4 fruit fly cellular contexts compared by ENCODE assay signal in genomic region chr3L:3514020-3514419, dm6.
A peak's percentile ranks its signal among the peaks of the same experiment; 100 is the strongest.
TF ChIP-seq lines count a peak whose summit lies in the region.

No protein-coding gene starts in this region.

- TF ChIP-seq CTCF in whole organism, embryonic (GFP tag; optimal IDR thresholded peaks at IDR 0.05; lab: Kevin White, UChicago) = no peak

TF ChIP-seq in whole organism, embryonic, 481 proteins besides CTCF, POLR2A, EP300 and RAD21:
- TF ChIP-seq seq (GFP tag; IDR thresholded peaks at IDR 0.05; lab: Robert Waterston, UW) (no peak), bsh (GFP tag; optimal IDR thresholded peaks at IDR 0.05; lab: Kevin White, UChicago) (peak in 1 of 2 experiments; percentile 29), corto (GFP tag; optimal IDR thresholded peaks at IDR 0.05; lab: Kevin White, UChicago) (peak; percentile 9), nom (GFP tag; optimal IDR thresholded peaks at IDR 0.05; lab: Kevin White, UChicago) (peak; percentile 17), lbe (GFP tag; optimal IDR thresholded peaks at IDR 0.05; lab: Kevin White, UChicago) (peak; percentile 77)

TF ChIP-seq in whole organism, prepupa, 60 proteins besides CTCF, POLR2A, EP300 and RAD21 (continues in another document):
- TF ChIP-seq fd85E (GFP tag; optimal IDR thresholded peaks at IDR 0.05; lab: Kevin White, UChicago) (no peak), CG8632 (GFP tag; optimal IDR thresholded peaks at IDR 0.05; lab: Kevin White, UChicago) (peak; percentile 51), Gug (GFP tag; IDR thresholded peaks at IDR 0.05; lab: Robert Waterston, UW) (no peak), CG3032 (tag; optimal IDR thresholded peaks at IDR 0.05; lab: Kevin White, UChicago) (peak; percentile 68), CG15336 (GFP tag; IDR thresholded peaks at IDR 0.05; lab: Robert Waterston, UW) (0 out of 2 replicates have a peak, but pooled peaks have one; percentile 19), spab (GFP tag; optimal IDR thresholded peaks at IDR 0.05; lab: Kevin White, UChicago) (peak; percentile 70), acj6 (GFP tag; optimal IDR thresholded peaks at IDR 0.05; lab: Kevin White, UChicago) (peak; percentile 66), OdsH (GFP tag; optimal IDR thresholded peaks at IDR 0.05; lab: Kevin White, UChicago) (peak; percentile 59), eg (GFP tag; IDR thresholded peaks at IDR 0.05; lab: Robert Waterston, UW) (no peak), CG6854 (GFP tag; optimal IDR thresholded peaks at IDR 0.05; lab: Kevin White, UChicago) (peak; percentile 68), Blimp-1 (GFP tag; optimal IDR thresholded peaks at IDR 0.05; lab: Kevin White, UChicago) (peak; percentile 57), CG11902 (GFP tag; optimal IDR thresholded peaks at IDR 0.05; lab: Kevin White, UChicago) (peak; percentile 53), CG6808 (GFP tag; optimal IDR thresholded peaks at IDR 0.05; lab: Kevin White, UChicago) (peak; percentile 68), CG8119 (GFP tag; IDR thresholded peaks at IDR 0.05; lab: Robert Waterston, UW) (no peak), CG31627 (GFP tag; optimal IDR thresholded peaks at IDR 0.05; lab: Kevin White, UChicago) (peak; percentile 81), CG10631 (GFP tag; optimal IDR thresholded peaks at IDR 0.05; lab: Kevin White, UChicago) (peak; percentile 67), CG4318 (GFP tag; optimal IDR thresholded peaks at IDR 0.05; lab: Kevin White, UChicago) (no peak), CG9139 (GFP tag; optimal IDR thresholded peaks at IDR 0.05; lab: Kevin White, UChicago) (no peak), Smox (GFP tag; optimal IDR thresholded peaks at IDR 0.05; lab: Kevin White, UChicago) (peak; percentile 83), Ets96B (tag; optimal IDR thresholded peaks at IDR 0.05; lab: Kevin White, UChicago) (peak; percentile 73), Sox15 (GFP tag; optimal IDR thresholded peaks at IDR 0.05; lab: Kevin White, UChicago) (peak; percentile 40), Eip93F (GFP tag; optimal IDR thresholded peaks at IDR 0.05; lab: Kevin White, UChicago) (peak; percentile 81), cyc (GFP tag; optimal IDR thresholded peaks at IDR 0.05; lab: Kevin White, UChicago) (peak; percentile 81), CG34406 (GFP tag; optimal IDR thresholded peaks at IDR 0.05; lab: Kevin White, UChicago) (peak; percentile 61), Hr4 (GFP tag; optimal IDR thresholded peaks at IDR 0.05; lab: Kevin White, UChicago) (no peak), Hr39 (GFP tag; optimal IDR thresholded peaks at IDR 0.05; lab: Kevin White, UChicago) (peak; percentile 85), CG7368 (GFP tag; optimal IDR thresholded peaks at IDR 0.05; lab: Kevin White, UChicago) (no peak), Ets21C (GFP tag; optimal IDR thresholded peaks at IDR 0.05; lab: Kevin White, UChicago) (peak; percentile 80), fkh (GFP tag; optimal IDR thresholded peaks at IDR 0.05; lab: Kevin White, UChicago) (no peak)

TF ChIP-seq in whole organism, pupa, 21 proteins besides CTCF, POLR2A, EP300 and RAD21:
- TF ChIP-seq CG32121 (GFP tag; IDR thresholded peaks at IDR 0.05; lab: Robert Waterston, UW) = no peak
- peak; percentile 85 for TF ChIP-seq EcR (GFP tag; optimal IDR thresholded peaks at IDR 0.05; lab: Kevin White, UChicago)
- no peak for TF ChIP-seq CG12605 (GFP tag; IDR thresholded peaks at IDR 0.05; lab: Robert Waterston, UW)
- peak; percentile 76 for TF ChIP-seq CG9948 (tag; optimal IDR thresholded peaks at IDR 0.05; lab: Kevin White, UChicago)
- peak; percentile 51 for TF ChIP-seq Pif1A (GFP tag; optimal IDR thresholded peaks at IDR 0.05; lab: Kevin White, UChicago)
- peak; percentile 44 for TF ChIP-seq Pif1B (GFP tag; optimal IDR thresholded peaks at IDR 0.05; lab: Kevin White, UChicago)
- peak; percentile 28 for TF ChIP-seq CG8301 (tag; optimal IDR thresholded peaks at IDR 0.05; lab: Kevin White, UChicago)
- TF ChIP-seq fd96Ca (GFP tag; IDR thresholded peaks at IDR 0.05; lab: Robert Waterston, UW) = no peak
- TF ChIP-seq CG34367 (tag; optimal IDR thresholded peaks at IDR 0.05; lab: Kevin White, UChicago) = peak; percentile 65
- peak; percentile 4 for TF ChIP-seq CG13204 (GFP tag; optimal IDR thresholded peaks at IDR 0.05; lab: Kevin White, UChicago)
- peak; percentile 74 for TF ChIP-seq CG8159 (tag; optimal IDR thresholded peaks at IDR 0.05; lab: Kevin White, UChicago)
- peak; percentile 74 for TF ChIP-seq CG17806 (tag; optimal IDR thresholded peaks at IDR 0.05; lab: Kevin White, UChicago)
- peak; percentile 44 for TF ChIP-seq gl (tag; optimal IDR thresholded peaks at IDR 0.05; lab: Kevin White, UChicago)
- 0 out of 3 replicates have a peak, but pooled peaks have one; percentile 28 for TF ChIP-seq CG4496 (GFP tag; IDR thresholded peaks at IDR 0.05; lab: Robert Waterston, UW)
- TF ChIP-seq CG15710 (tag; optimal IDR thresholded peaks at IDR 0.05; lab: Kevin White, UChicago) = peak; percentile 69
- TF ChIP-seq CG14655 (GFP tag; optimal IDR thresholded peaks at IDR 0.05; lab: Kevin White, UChicago) = peak; percentile 51
- TF ChIP-seq Snoo (tag; optimal IDR thresholded peaks at IDR 0.05; lab: Kevin White, UChicago) = peak; percentile 79
- no peak for TF ChIP-seq CG10348 (GFP tag; IDR thresholded peaks at IDR 0.05; lab: Robert Waterston, UW)
- no peak for TF ChIP-seq rn (GFP tag; IDR thresholded peaks at IDR 0.05; lab: Robert Waterston, UW)
- TF ChIP-seq D1 (tag; optimal IDR thresholded peaks at IDR 0.05; lab: Kevin White, UChicago) = peak; percentile 50
- no peak for TF ChIP-seq Ets98B (GFP tag; IDR thresholded peaks at IDR 0.05; lab: Robert Waterston, UW)

TF ChIP-seq in whole organism, wandering third instar larva, 38 proteins besides CTCF, POLR2A, EP300 and RAD21:
- no peak for TF ChIP-seq pan (optimal IDR thresholded peaks at IDR 0.05; lab: Kevin White, UChicago)
- peak; percentile 73 for TF ChIP-seq br (GFP tag; optimal IDR thresholded peaks at IDR 0.05; lab: Kevin White, UChicago)
- no peak for TF ChIP-seq Vsx2 (GFP tag; optimal IDR thresholded peaks at IDR 0.05; lab: Kevin White, UChicago; ENCODE audit: partially characterized antibody)
- no peak for TF ChIP-seq Jra (GFP tag; optimal IDR thresholded peaks at IDR 0.05; lab: Kevin White, UChicago)
- TF ChIP-seq dmrt93B (GFP tag; optimal IDR thresholded peaks at IDR 0.05; lab: Kevin White, UChicago) = peak; percentile 65
- no peak for TF ChIP-seq dl (GFP tag; optimal IDR thresholded peaks at IDR 0.05; lab: Kevin White, UChicago; ENCODE audit: insufficient read depth in 1 of 2, partially characterized antibody in 2 of 2)
- TF ChIP-seq ey (GFP tag; optimal IDR thresholded peaks at IDR 0.05; lab: Kevin White, UChicago) = peak; percentile 78
- TF ChIP-seq CrebA (GFP tag; optimal IDR thresholded peaks at IDR 0.05; lab: Kevin White, UChicago; ENCODE audit: borderline replicate concordance) = peak; percentile 62
- TF ChIP-seq CG32264 (GFP tag; optimal IDR thresholded peaks at IDR 0.05; lab: Kevin White, UChicago) = peak; percentile 46
- peak; percentile 87 for TF ChIP-seq h (GFP tag; optimal IDR thresholded peaks at IDR 0.05; lab: Kevin White, UChicago)
- peak; percentile 78 for TF ChIP-seq OdsH (GFP tag; optimal IDR thresholded peaks at IDR 0.05; lab: Kevin White, UChicago)
- peak in 1 of 2 experiments; percentile 77 for TF ChIP-seq foxo (GFP tag; optimal IDR thresholded peaks at IDR 0.05; lab: Kevin White, UChicago)
- TF ChIP-seq CG9705 (GFP tag; optimal IDR thresholded peaks at IDR 0.05; lab: Kevin White, UChicago) = peak; percentile 46
- TF ChIP-seq dsf (GFP tag; optimal IDR thresholded peaks at IDR 0.05; lab: Kevin White, UChicago; ENCODE audit: borderline replicate concordance) = no peak
- TF ChIP-seq tai (GFP tag; optimal IDR thresholded peaks at IDR 0.05; lab: Kevin White, UChicago) = peak; percentile 31
- peak; percentile 79 for TF ChIP-seq HLH106 (tag; optimal IDR thresholded peaks at IDR 0.05; lab: Kevin White, UChicago)
- TF ChIP-seq sage (GFP tag; optimal IDR thresholded peaks at IDR 0.05; lab: Kevin White, UChicago) = peak; percentile 83
- no peak for TF ChIP-seq Hr78 (GFP tag; optimal IDR thresholded peaks at IDR 0.05; lab: Kevin White, UChicago)
- TF ChIP-seq Sp1 (GFP tag; optimal IDR thresholded peaks at IDR 0.05; lab: Kevin White, UChicago) = peak; percentile 87
- TF ChIP-seq Mio (GFP tag; optimal IDR thresholded peaks at IDR 0.05; lab: Kevin White, UChicago) = no peak
- peak; percentile 42 for TF ChIP-seq brk (GFP tag; optimal IDR thresholded peaks at IDR 0.05; lab: Kevin White, UChicago)
- TF ChIP-seq woc (GFP tag; optimal IDR thresholded peaks at IDR 0.05; lab: Kevin White, UChicago) = peak; percentile 93
- TF ChIP-seq usp (GFP tag; optimal IDR thresholded peaks at IDR 0.05; lab: Kevin White, UChicago) = no peak
- no peak for TF ChIP-seq Dif (GFP tag; optimal IDR thresholded peaks at IDR 0.05; lab: Kevin White, UChicago; ENCODE audit: partially characterized antibody)
- no peak for TF ChIP-seq lola (GFP tag; optimal IDR thresholded peaks at IDR 0.05; lab: Kevin White, UChicago)
- no peak for TF ChIP-seq Dfd (GFP tag; optimal IDR thresholded peaks at IDR 0.05; lab: Kevin White, UChicago)
- no peak for TF ChIP-seq N (GFP tag; optimal IDR thresholded peaks at IDR 0.05; lab: Kevin White, UChicago)
- peak; percentile 60 for TF ChIP-seq Rel (GFP tag; optimal IDR thresholded peaks at IDR 0.05; lab: Kevin White, UChicago)
- no peak for TF ChIP-seq Rel (tag; optimal IDR thresholded peaks at IDR 0.05; lab: Kevin White, UChicago)
- TF ChIP-seq GATAd (GFP tag; optimal IDR thresholded peaks at IDR 0.05; lab: Kevin White, UChicago) = no peak
- TF ChIP-seq jim (GFP tag; optimal IDR thresholded peaks at IDR 0.05; lab: Kevin White, UChicago) = no peak
- peak; percentile 68 for TF ChIP-seq psq (GFP tag; optimal IDR thresholded peaks at IDR 0.05; lab: Kevin White, UChicago)
- TF ChIP-seq Hnf4 (GFP tag; optimal IDR thresholded peaks at IDR 0.05; lab: Kevin White, UChicago) = peak; percentile 38
- TF ChIP-seq Abd-B (GFP tag; optimal IDR thresholded peaks at IDR 0.05; lab: Kevin White, UChicago) = no peak
- peak; percentile 92 for TF ChIP-seq fru (GFP tag; optimal IDR thresholded peaks at IDR 0.05; lab: Kevin White, UChicago)
- no peak for TF ChIP-seq Hr83 (GFP tag; optimal IDR thresholded peaks at IDR 0.05; lab: Kevin White, UChicago; ENCODE audit: poor library complexity, severe bottlenecking)
- TF ChIP-seq rgr (GFP tag; optimal IDR thresholded peaks at IDR 0.05; lab: Kevin White, UChicago) = peak; percentile 75
- TF ChIP-seq sv (GFP tag; optimal IDR thresholded peaks at IDR 0.05; lab: Kevin White, UChicago) = no peak
- no peak for TF ChIP-seq Myc (optimal IDR thresholded peaks at IDR 0.05; lab: Kevin White, UChicago)

Comparison
In these comparisons a context has a peak if more than half of its experiments do, and no peak if none do; other contexts are left out.
1. Of the 7 proteins assayed by ChIP-seq in both whole organism, embryonic and whole organism, prepupa: peak only in whole organism, embryonic: none; only in whole organism, prepupa: Blimp-1, CG6854, Hr39 and Sox102F; in both: none; in neither: 3.